Worm (Caenorhabditis elegans) whole organism, L4 larva: ENCODE results near the gene F58B4.2.

Source experiments
- D1046.2 ChIP-seq: fragments of 200-800 bp; sonication (Bioruptor generic); IDR thresholded peaks from 2 replicates; pipeline ENCODE4 v1.3.6; 2022; ENCODE audit warnings: missing genetic modification characterization, missing compliant biosample characterization
- F26F4.8 ChIP-seq: fragments of 200-800 bp; sonication (Bioruptor generic); conservative IDR thresholded peaks from 2 replicates; pipeline ENCODE4 v1.3.6; 2022; ENCODE audit warnings: missing genetic modification characterization, missing compliant biosample characterization
- F49E8.2 ChIP-seq: sonication (generic microtip); optimal IDR thresholded peaks from 2 replicates; lab custom pipeline; 2016; ENCODE audit warnings: missing compliant biosample characterization, mild to moderate bottlenecking, missing genetic modification characterization, borderline replicate concordance
- T20F7.1 ChIP-seq: fragments of 200-800 bp; sonication (Bioruptor generic); optimal IDR thresholded peaks from 2 replicates; lab custom pipeline; 2018; ENCODE audit warnings: mild to moderate bottlenecking, missing genetic modification characterization, missing compliant biosample characterization
- T26A8.4 ChIP-seq: fragments of 200-800 bp; sonication (Bioruptor generic); IDR thresholded peaks from 2 replicates; pipeline ENCODE4 v1.3.6; 2022; ENCODE audit warnings: missing genetic modification characterization, missing compliant biosample characterization
- Y48G9A.11 ChIP-seq: fragments of 200-800 bp; sonication (Bioruptor generic); IDR thresholded peaks from 2 replicates; pipeline ENCODE4 v1.3.6; 2022; ENCODE audit warnings: missing genetic modification reagents, missing genetic modification characterization, missing compliant biosample characterization
- Y75B8A.6 ChIP-seq: fragments of 200-800 bp; sonication (Bioruptor generic); IDR thresholded peaks from 2 replicates; pipeline ENCODE4 v1.3.6; 2022; ENCODE audit warnings: missing genetic modification reagents, missing genetic modification characterization, missing compliant biosample characterization
- ZK337.2 ChIP-seq: fragments of 200-800 bp; sonication (Bioruptor generic); IDR thresholded peaks from 2 replicates; pipeline ENCODE4 v1.3.6; 2022; ENCODE audit warnings: missing genetic modification reagents, missing genetic modification characterization, missing compliant biosample characterization
- ZK546.5 ChIP-seq, 2 experiments: sonication (generic microtip); optimal IDR thresholded peaks; 2 replicates each; lab custom pipeline; 2017; ENCODE audit warnings: missing biosample characterization in 2 of 2, missing genetic modification characterization in 2 of 2
- aha-1 ChIP-seq: fragments of 150-350 bp; peaks from one replicate; lab custom pipeline; 2014; ENCODE audit warnings: missing biosample characterization, missing genetic modification characterization
- attf-4 ChIP-seq: sonication (generic microtip); optimal IDR thresholded peaks from 3 replicates; lab custom pipeline; 2017; ENCODE audit warnings: missing biosample characterization, missing genetic modification characterization
- ceh-44 ChIP-seq: fragments of 200-800 bp; sonication (Bioruptor generic); IDR thresholded peaks from 2 replicates; pipeline ENCODE4 v1.3.6; 2022; ENCODE audit warnings: missing genetic modification reagents, missing genetic modification characterization, missing compliant biosample characterization
- ceh-62 ChIP-seq: sonication (generic microtip); optimal IDR thresholded peaks from 2 replicates; lab custom pipeline; 2017; ENCODE audit warnings: missing biosample characterization, missing genetic modification characterization
- cey-2 ChIP-seq: sonication (generic microtip); optimal IDR thresholded peaks from 3 replicates; lab custom pipeline; 2017; ENCODE audit warnings: missing genetic modification characterization, mild to moderate bottlenecking, missing compliant biosample characterization, antibody characterized with exemption, borderline replicate concordance; ENCODE audit not compliant: insufficient read depth
- daf-12 ChIP-seq: fragments of 150-350 bp; optimal IDR thresholded peaks from 2 replicates; lab custom pipeline; 2014; ENCODE audit warnings: missing biosample characterization, missing genetic modification reagents, missing genetic modification characterization
- daf-16 ChIP-seq, 3 experiments: sonication (generic microtip); optimal IDR thresholded peaks; 2 replicates each; lab custom pipeline; 2016 to 2017; ENCODE audit warnings: missing genetic modification characterization in 3 of 3, missing genetic modification reagents in 3 of 3, mild to moderate bottlenecking in 2 of 3, missing compliant biosample characterization in 2 of 3, missing biosample characterization in 1 of 3, moderate library complexity in 1 of 3
- daf-19 ChIP-seq: fragments of 200-800 bp; sonication (Bioruptor generic); conservative IDR thresholded peaks from 2 replicates; pipeline ENCODE4 v1.3.6; 2022; ENCODE audit warnings: missing genetic modification characterization, missing compliant biosample characterization
- dve-1 ChIP-seq: sonication (generic microtip); optimal IDR thresholded peaks from 2 replicates; lab custom pipeline; 2017; ENCODE audit warnings: antibody characterized with exemption, mild to moderate bottlenecking, missing genetic modification characterization, missing compliant biosample characterization; ENCODE audit not compliant: insufficient read depth
- fkh-10 ChIP-seq: fragments of 150-350 bp; optimal IDR thresholded peaks from 2 replicates; lab custom pipeline; 2014; ENCODE audit warnings: missing biosample characterization, missing genetic modification reagents, missing genetic modification characterization
- hif-1 ChIP-seq, 2 experiments: sonication (generic microtip); optimal IDR thresholded peaks; 2 replicates each; lab custom pipeline; 2016 to 2017; ENCODE audit warnings: missing compliant biosample characterization in 2 of 2, missing genetic modification characterization in 2 of 2, missing genetic modification reagents in 2 of 2, missing genotype in 2 of 2, mild to moderate bottlenecking in 1 of 2
- jun-1 ChIP-seq: fragments of 150-350 bp; optimal IDR thresholded peaks from 2 replicates; lab custom pipeline; 2014; ENCODE audit warnings: missing biosample characterization, missing genetic modification reagents, missing genetic modification characterization
- lin-29 ChIP-seq: fragments of 200-800 bp; sonication (Bioruptor generic); IDR thresholded peaks from 2 replicates; pipeline ENCODE4 v1.3.6; 2022; ENCODE audit warnings: missing genetic modification reagents, missing genetic modification characterization, missing compliant biosample characterization
- lin-38 ChIP-seq: fragments of 200-800 bp; sonication (Bioruptor generic); IDR thresholded peaks from 2 replicates; pipeline ENCODE4 v1.3.6; 2022; ENCODE audit warnings: missing genetic modification reagents, missing genetic modification characterization, missing compliant biosample characterization
- madf-9 ChIP-seq: fragments of 200-800 bp; sonication (Bioruptor generic); conservative IDR thresholded peaks from 2 replicates; pipeline ENCODE4 v1.3.6; 2022; ENCODE audit warnings: missing genetic modification reagents, missing genetic modification characterization, missing compliant biosample characterization
- mdl-1 ChIP-seq, 2 experiments: fragments of 150-350 bp in 1 of 2; sonication (generic microtip) in 1 of 2; optimal IDR thresholded peaks; 2 replicates each; lab custom pipeline; 2014 to 2017; ENCODE audit warnings: missing biosample characterization in 2 of 2, missing genetic modification characterization in 2 of 2
- mep-1 ChIP-seq: fragments of 150-350 bp; sonication (generic microtip); optimal IDR thresholded peaks from 3 replicates; lab custom pipeline; 2014; ENCODE audit warnings: missing biosample characterization, missing genetic modification characterization
- mxl-3 ChIP-seq: fragments of 200-800 bp; sonication (Bioruptor generic); optimal IDR thresholded peaks from 2 replicates; lab custom pipeline; 2018; ENCODE audit warnings: mild to moderate bottlenecking, missing genetic modification characterization, missing compliant biosample characterization
- nhr-102 ChIP-seq: sonication (generic microtip); optimal IDR thresholded peaks from 2 replicates; lab custom pipeline; 2016; ENCODE audit warnings: mild to moderate bottlenecking, missing genetic modification characterization, moderate library complexity, missing compliant biosample characterization
- nhr-11 ChIP-seq: fragments of 150-350 bp; optimal IDR thresholded peaks from 2 replicates; lab custom pipeline; 2014; ENCODE audit warnings: missing biosample characterization, missing genetic modification characterization
- nhr-111 ChIP-seq: fragments of 200-800 bp; sonication (Bioruptor generic); optimal IDR thresholded peaks from 2 replicates; lab custom pipeline; 2018; ENCODE audit warnings: mild to moderate bottlenecking, missing genetic modification characterization, missing compliant biosample characterization
- nhr-25 ChIP-seq: sonication (generic microtip); optimal IDR thresholded peaks from 2 replicates; lab custom pipeline; 2017; ENCODE audit warnings: missing genetic modification characterization, mild to moderate bottlenecking, missing compliant biosample characterization, antibody characterized with exemption, moderate library complexity, borderline replicate concordance; ENCODE audit not compliant: insufficient read depth
- nhr-28 ChIP-seq: fragments of 150-350 bp; optimal IDR thresholded peaks from 2 replicates; lab custom pipeline; 2014; ENCODE audit warnings: missing biosample characterization, missing genetic modification characterization
- nhr-42 ChIP-seq: fragments of 200-800 bp; sonication (Bioruptor generic); IDR thresholded peaks from 2 replicates; pipeline ENCODE4 v1.3.6; 2022; ENCODE audit warnings: missing genetic modification characterization, missing compliant biosample characterization
- nhr-76 ChIP-seq: fragments of 150-350 bp; optimal IDR thresholded peaks from 2 replicates; lab custom pipeline; 2014; ENCODE audit warnings: missing biosample characterization, missing genetic modification characterization
- pha-4 ChIP-seq, 2 experiments: fragments of 150-350 bp in 1 of 2; fragments of 200-800 bp in 1 of 2; sonication (Bioruptor generic) in 1 of 2; IDR thresholded peaks in 1 of 2; optimal IDR thresholded peaks in 1 of 2; 2 replicates each; pipeline versions ENCODE4 v1.3.6 to Lab custom; 2014 to 2022; ENCODE audit warnings: missing genetic modification characterization in 2 of 2, missing genetic modification reagents in 2 of 2, missing biosample characterization in 1 of 2, missing compliant biosample characterization in 1 of 2
- pqm-1 ChIP-seq: sonication (generic microtip); optimal IDR thresholded peaks from 2 replicates; lab custom pipeline; 2017; ENCODE audit warnings: missing biosample characterization, missing genetic modification characterization
- sdz-12 ChIP-seq: fragments of 200-800 bp; sonication (Bioruptor generic); optimal IDR thresholded peaks from 2 replicates; lab custom pipeline; 2018; ENCODE audit warnings: mild to moderate bottlenecking, missing genetic modification characterization, missing compliant biosample characterization
- skn-1 ChIP-seq: fragments of 150-350 bp; optimal IDR thresholded peaks from 2 replicates; lab custom pipeline; 2014; ENCODE audit warnings: missing biosample characterization, missing genetic modification characterization
- spr-3 ChIP-seq: fragments of 200-800 bp; sonication (Bioruptor generic); optimal IDR thresholded peaks from 2 replicates; lab custom pipeline; 2018; ENCODE audit warnings: mild to moderate bottlenecking, missing genetic modification characterization, missing compliant biosample characterization
- tag-97 ChIP-seq: fragments of 200-800 bp; sonication (Bioruptor generic); IDR thresholded peaks from 2 replicates; pipeline ENCODE4 v1.3.6; 2022; ENCODE audit warnings: missing genetic modification characterization, missing compliant biosample characterization
- unc-130 ChIP-seq: sonication (generic microtip); optimal IDR thresholded peaks from 2 replicates; lab custom pipeline; 2016; ENCODE audit warnings: missing genetic modification reagents, missing genetic modification characterization, missing compliant biosample characterization
- unc-39 ChIP-seq: sonication (generic microtip); optimal IDR thresholded peaks from 2 replicates; lab custom pipeline; 2017; ENCODE audit warnings: missing biosample characterization, missing genetic modification characterization
- vab-7 ChIP-seq: fragments of 200-800 bp; sonication (Bioruptor generic); IDR thresholded peaks from 2 replicates; pipeline ENCODE4 v1.3.6; 2022; ENCODE audit warnings: missing genetic modification reagents, missing genetic modification characterization, missing compliant biosample characterization
- zag-1 ChIP-seq: fragments of 150-350 bp; optimal IDR thresholded peaks from 2 replicates; lab custom pipeline; 2014; ENCODE audit warnings: missing biosample characterization, missing genetic modification characterization
- zfp-2 ChIP-seq: sonication (generic microtip); optimal IDR thresholded peaks from 2 replicates; lab custom pipeline; 2016; ENCODE audit warnings: mild to moderate bottlenecking, missing genetic modification characterization, missing compliant biosample characterization
- zfp-3 ChIP-seq: fragments of 200-800 bp; sonication (Bioruptor generic); conservative IDR thresholded peaks from 2 replicates; pipeline ENCODE4 v1.3.6; 2022; ENCODE audit warnings: missing genetic modification reagents, missing genetic modification characterization, missing compliant biosample characterization
- zip-11 ChIP-seq: fragments of 200-800 bp; sonication (Bioruptor generic); IDR thresholded peaks from 2 replicates; pipeline ENCODE4 v1.3.6; 2022; ENCODE audit warnings: missing genetic modification characterization, missing compliant biosample characterization
- ztf-11 ChIP-seq: fragments of 150-350 bp; optimal IDR thresholded peaks from 2 replicates; lab custom pipeline; 2014; ENCODE audit warnings: missing biosample characterization, missing genetic modification characterization

Gene F58B4.2

DNA sequence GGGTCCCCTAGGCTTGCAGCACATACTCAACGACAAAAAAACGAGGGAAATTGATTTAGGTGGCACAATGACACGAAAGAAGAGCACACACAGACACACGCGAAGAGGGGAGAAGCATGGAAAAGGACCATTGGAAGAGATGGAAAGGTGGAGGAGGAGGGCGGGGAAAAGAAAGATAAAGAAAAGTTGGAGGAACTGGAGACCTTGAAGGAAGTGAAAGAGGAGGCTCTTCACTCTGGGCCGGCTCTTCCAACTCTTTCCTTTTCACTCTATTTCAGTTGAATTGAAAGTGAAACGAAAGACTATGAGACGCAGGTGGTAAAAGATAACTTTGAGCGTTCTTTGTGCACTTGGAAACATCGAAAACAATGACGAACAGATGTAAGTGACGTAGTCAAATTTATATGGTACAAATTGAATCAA is 43.2 kb upstream of the F58B4.2 start (continued):
- no peak for TF ChIP-seq sdz-12 (GFP tag; lab: Kevin White, UChicago)
- peak; percentile 12 for TF ChIP-seq zag-1 (tag; lab: Kevin White, UChicago)

- TF ChIP-seq ZK546.5 (tag; optimal IDR thresholded peaks at IDR 0.05; lab: Kevin White, UChicago): no peak
- no peak for TF ChIP-seq daf-16 (GFP tag; optimal IDR thresholded peaks at IDR 0.05; lab: Kevin White, UChicago)
- TF ChIP-seq daf-16 (tag; optimal IDR thresholded peaks at IDR 0.05; lab: Kevin White, UChicago): peak; percentile 64
- TF ChIP-seq tag-97 (GFP tag; lab: Robert Waterston, UW): no peak
- TF ChIP-seq vab-7: no peak
- TF ChIP-seq ztf-11 (tag; lab: Kevin White, UChicago): no peak
- no peak for TF ChIP-seq lin-29 (GFP tag; lab: Robert Waterston, UW)
- no peak for TF ChIP-seq zfp-2 (tag; lab: Kevin White, UChicago)
- TF ChIP-seq jun-1 (tag; lab: Kevin White, UChicago): no peak
- no peak for TF ChIP-seq nhr-25 (tag; lab: Kevin White, UChicago)
- no peak for TF ChIP-seq nhr-111
- TF ChIP-seq ceh-62 (tag; lab: Kevin White, UChicago): no peak
- no peak for TF ChIP-seq aha-1 (tag; lab: Kevin White, UChicago)
- no peak for TF ChIP-seq hif-1 (tag; optimal IDR thresholded peaks at IDR 0.05; lab: Kevin White, UChicago)
- TF ChIP-seq ZK337.2: no peak
- TF ChIP-seq attf-4 (tag; lab: Kevin White, UChicago): no peak
- no peak for TF ChIP-seq pha-4 (GFP tag; IDR thresholded peaks at IDR 0.05; lab: Robert Waterston, UW)
- peak; percentile 27 for TF ChIP-seq pha-4 (tag; optimal IDR thresholded peaks at IDR 0.05; lab: Kevin White, UChicago)
- TF ChIP-seq Y75B8A.6 (GFP tag; lab: Robert Waterston, UW): no peak
- peak; percentile 29 for TF ChIP-seq dve-1 (tag; lab: Kevin White, UChicago)
- no peak for TF ChIP-seq zip-11 (GFP tag; lab: Robert Waterston, UW)
- TF ChIP-seq F49E8.2 (tag; lab: Kevin White, UChicago): no peak
- no peak for TF ChIP-seq unc-130 (GFP tag; lab: Kevin White, UChicago)
- peak; percentile 9 for TF ChIP-seq mxl-3 (GFP tag; lab: Kevin White, UChicago)
- TF ChIP-seq spr-3 (GFP tag; lab: Kevin White, UChicago): no peak
- TF ChIP-seq daf-19 (GFP tag; lab: Robert Waterston, UW): no peak
- TF ChIP-seq Y48G9A.11: no peak
- no peak for TF ChIP-seq nhr-76 (tag; lab: Kevin White, UChicago)
- TF ChIP-seq nhr-11 (tag; lab: Kevin White, UChicago): no peak
- peak; percentile 31 for TF ChIP-seq mep-1
- no peak for TF ChIP-seq zfp-3 (GFP tag; lab: Robert Waterston, UW)
- no peak for TF ChIP-seq fkh-10 (GFP tag; lab: Kevin White, UChicago)
- no peak for TF ChIP-seq sdz-12 (GFP tag; lab: Kevin White, UChicago)
- TF ChIP-seq skn-1 (tag; lab: Kevin White, UChicago): no peak
- no peak for TF ChIP-seq nhr-42 (GFP tag; lab: Robert Waterston, UW)
- no peak for TF ChIP-seq D1046.2 (GFP tag; lab: Robert Waterston, UW)
- no peak for TF ChIP-seq daf-12 (tag; lab: Kevin White, UChicago)
- peak; percentile 36 for TF ChIP-seq T20F7.1 (GFP tag; lab: Kevin White, UChicago)
- TF ChIP-seq cey-2: no peak
- TF ChIP-seq T26A8.4: no peak
- no peak for TF ChIP-seq mdl-1 (tag; optimal IDR thresholded peaks at IDR 0.05; lab: Kevin White, UChicago)
- no peak for TF ChIP-seq nhr-102
- TF ChIP-seq madf-9 (GFP tag; lab: Robert Waterston, UW): no peak
- peak; percentile 37 for TF ChIP-seq lin-38 (GFP tag; lab: Robert Waterston, UW)
- TF ChIP-seq ceh-44 (GFP tag; lab: Robert Waterston, UW): no peak
- no peak for TF ChIP-seq unc-39 (tag; lab: Kevin White, UChicago)
- TF ChIP-seq pqm-1 (tag; lab: Kevin White, UChicago): peak; percentile 57
- TF ChIP-seq nhr-28 (tag; lab: Kevin White, UChicago): peak; percentile 96
- no peak for TF ChIP-seq F26F4.8 (GFP tag; lab: Robert Waterston, UW)
These were observed 42.3 kb upstream of the F58B4.2 start, which contains the start of gene vps-36 for ce11 chrV:10960544-10960943. Gene vps-36 (minus strand): TSS chrV:10960669.
